Fruit fly (Drosophila melanogaster) whole organism, embryonic: ENCODE measurements around the gene CG6163.
A peak's percentile ranks its signal among the peaks of the same experiment; 100 is the strongest.

Experiments used
- ATbp ChIP-seq: fragments of 200-800 bp; sonication (Bioruptor generic); optimal IDR thresholded peaks from 2 replicates; lab custom pipeline; 2017; ENCODE audit warnings: missing biosample characterization, mild to moderate bottlenecking, missing genetic modification characterization, missing genetic modification reagents
- Bteb2 ChIP-seq: fragments of 200-800 bp; sonication (Bioruptor generic); optimal IDR thresholded peaks from 2 replicates; lab custom pipeline; 2016; ENCODE audit warnings: missing biosample characterization, missing genetic modification characterization
- CG10267 ChIP-seq: fragments of 200-800 bp; sonication (Bioruptor generic); optimal IDR thresholded peaks from 2 replicates; lab custom pipeline; 2018; ENCODE audit warnings: missing biosample characterization, mild to moderate bottlenecking, missing genetic modification characterization, moderate library complexity
- CG11093 ChIP-seq: fragments of 200-800 bp; sonication (Bioruptor generic); IDR thresholded peaks from 3 replicates; pipeline ENCODE4 v1.3.6; 2022; ENCODE audit warnings: missing biosample characterization, missing genetic modification characterization
- CG11504 ChIP-seq: fragments of 200-800 bp; sonication (Bioruptor generic); optimal IDR thresholded peaks from 3 replicates; lab custom pipeline; 2019; ENCODE audit warnings: missing biosample characterization, mild to moderate bottlenecking, missing genetic modification characterization, moderate library complexity
- CG14441 ChIP-seq: fragments of 200-800 bp; sonication (Bioruptor generic); IDR thresholded peaks from 2 replicates; pipeline ENCODE4 v1.3.6; 2022; ENCODE audit warnings: missing biosample characterization, missing genetic modification characterization
- CG17361 ChIP-seq: fragments of 200-800 bp; sonication (Bioruptor generic); IDR thresholded peaks from 3 replicates; pipeline ENCODE4 v1.3.6; 2022; ENCODE audit warnings: missing biosample characterization, missing genetic modification characterization
- CG17612 ChIP-seq: fragments of 200-800 bp; sonication (Bioruptor generic); IDR thresholded peaks from 2 replicates; pipeline ENCODE4 v1.3.6; 2022; ENCODE audit warnings: missing biosample characterization, missing genetic modification characterization
- CG17829 ChIP-seq: fragments of 200-800 bp; optimal IDR thresholded peaks from 2 replicates; lab custom pipeline; 2019; ENCODE audit warnings: missing biosample characterization, mild to moderate bottlenecking, missing genetic modification characterization, moderate library complexity
- CG18262 ChIP-seq: fragments of 200-800 bp; optimal IDR thresholded peaks from 3 replicates; lab custom pipeline; 2019; ENCODE audit warnings: missing biosample characterization, mild to moderate bottlenecking, missing genetic modification characterization, moderate library complexity
- CG2199 ChIP-seq: fragments of 200-800 bp; sonication (Bioruptor generic); IDR thresholded peaks from 3 replicates; pipeline ENCODE4 v1.3.6; 2022; ENCODE audit warnings: missing biosample characterization, missing genetic modification characterization
- CG2875 ChIP-seq: fragments of 200-800 bp; sonication (Bioruptor generic); optimal IDR thresholded peaks from 2 replicates; lab custom pipeline; 2017; ENCODE audit warnings: missing biosample characterization, mild to moderate bottlenecking, missing genetic modification characterization, missing genetic modification reagents
- CG31365 ChIP-seq: fragments of 200-800 bp; sonication (Bioruptor generic); optimal IDR thresholded peaks from 2 replicates; lab custom pipeline; 2018; ENCODE audit warnings: missing biosample characterization, mild to moderate bottlenecking, missing genetic modification characterization
- CG4360 ChIP-seq: fragments of 200-800 bp; sonication (Bioruptor generic); IDR thresholded peaks from 2 replicates; pipeline ENCODE4 v1.3.6; 2022; ENCODE audit warnings: missing biosample characterization, missing genetic modification characterization
- CG6254 ChIP-seq: fragments of 200-800 bp; sonication (Bioruptor generic); optimal IDR thresholded peaks from 3 replicates; lab custom pipeline; 2017; ENCODE audit warnings: mild to moderate bottlenecking, missing biosample characterization, missing genetic modification reagents, missing genetic modification characterization
- CG7745 ChIP-seq: fragments of 200-800 bp; sonication (Bioruptor generic); optimal IDR thresholded peaks from 2 replicates; lab custom pipeline; 2018; ENCODE audit warnings: missing biosample characterization, mild to moderate bottlenecking, missing genetic modification characterization, moderate library complexity
- CG8281 ChIP-seq: fragments of 200-800 bp; sonication (Bioruptor generic); optimal IDR thresholded peaks from 2 replicates; lab custom pipeline; 2018; ENCODE audit warnings: missing biosample characterization, mild to moderate bottlenecking, missing genetic modification characterization, moderate library complexity
- CG8478 ChIP-seq: fragments of >200 bp; optimal IDR thresholded peaks from 2 replicates; lab custom pipeline; 2018
- CG9437 ChIP-seq: fragments of 200-800 bp; sonication (Bioruptor generic); optimal IDR thresholded peaks from 2 replicates; lab custom pipeline; 2018; ENCODE audit warnings: missing biosample characterization, mild to moderate bottlenecking, missing genetic modification characterization
- CG9609 ChIP-seq: fragments of 200-800 bp; sonication (Bioruptor generic); optimal IDR thresholded peaks from 3 replicates; lab custom pipeline; 2016; ENCODE audit warnings: missing biosample characterization, missing genetic modification characterization
- D19B ChIP-seq: fragments of 200-800 bp; sonication (Bioruptor generic); optimal IDR thresholded peaks from 2 replicates; lab custom pipeline; 2017; ENCODE audit warnings: missing biosample characterization, mild to moderate bottlenecking, missing genetic modification characterization
- Max ChIP-seq: fragments of 200-800 bp; sonication (Bioruptor generic); optimal IDR thresholded peaks from 2 replicates; lab custom pipeline; 2016; ENCODE audit warnings: missing biosample characterization, mild to moderate bottlenecking, missing genetic modification characterization
- Med ChIP-seq: fragments of 200-800 bp; sonication (Bioruptor generic); peaks from one replicate; lab custom pipeline; 2016; ENCODE audit warnings: missing biosample characterization, missing genetic modification characterization, mild to moderate bottlenecking, inconsistent platforms, moderate library complexity
- ap ChIP-seq: fragments of 200-800 bp; sonication (Bioruptor generic); IDR thresholded peaks from 2 replicates; pipeline ENCODE4 v1.3.6; 2022; ENCODE audit warnings: missing biosample characterization, missing genetic modification characterization
- bigmax ChIP-seq: fragments of 200-800 bp; sonication (Bioruptor generic); optimal IDR thresholded peaks from 2 replicates; lab custom pipeline; 2018; ENCODE audit warnings: missing biosample characterization, mild to moderate bottlenecking, missing genetic modification characterization
- chinmo ChIP-seq: fragments of 200-800 bp; sonication (Bioruptor generic); IDR thresholded peaks from 4 replicates; pipeline ENCODE4 v1.3.6; 2022; ENCODE audit warnings: missing biosample characterization, missing genetic modification characterization; ENCODE audit not compliant: partially characterized antibody
- corto ChIP-seq: fragments of 200-800 bp; sonication (Bioruptor generic); optimal IDR thresholded peaks from 2 replicates; lab custom pipeline; 2016; ENCODE audit warnings: missing biosample characterization, mild to moderate bottlenecking, missing genetic modification characterization, moderate library complexity
- croc ChIP-seq: fragments of 200-800 bp; sonication (Bioruptor generic); conservative IDR thresholded peaks from 3 replicates; pipeline ENCODE4 v1.3.6; 2022; ENCODE audit warnings: missing biosample characterization, missing genetic modification characterization
- dmrt11E ChIP-seq: fragments of 200-800 bp; sonication (Bioruptor generic); optimal IDR thresholded peaks from 3 replicates; lab custom pipeline; 2018; ENCODE audit warnings: missing biosample characterization, mild to moderate bottlenecking, missing genetic modification characterization, moderate library complexity
- dmrt99B ChIP-seq: fragments of 200-800 bp; sonication (Bioruptor generic); optimal IDR thresholded peaks from 2 replicates; lab custom pipeline; 2018; ENCODE audit warnings: missing biosample characterization, mild to moderate bottlenecking, missing genetic modification characterization, moderate library complexity
- ems ChIP-seq: fragments of 200-800 bp; sonication (Bioruptor generic); optimal IDR thresholded peaks from 3 replicates; lab custom pipeline; 2016; ENCODE audit warnings: missing biosample characterization, missing genetic modification characterization
- eve ChIP-seq, 2 experiments: fragments of >200 bp; optimal IDR thresholded peaks; 2 replicates each; lab custom pipeline; 2017; ENCODE audit warnings: missing biosample characterization in 2 of 2, missing genetic modification characterization in 2 of 2
- ewg ChIP-seq: fragments of 200-800 bp; sonication (Bioruptor generic); optimal IDR thresholded peaks from 3 replicates; lab custom pipeline; 2017; ENCODE audit warnings: mild to moderate bottlenecking, missing biosample characterization, missing genetic modification reagents, missing genetic modification characterization
- fu2 ChIP-seq: fragments of 200-800 bp; sonication (Bioruptor generic); optimal IDR thresholded peaks from 2 replicates; lab custom pipeline; 2016; ENCODE audit warnings: missing biosample characterization, missing genetic modification characterization
- hb ChIP-seq: fragments of 200-800 bp; sonication (Bioruptor generic); IDR thresholded peaks from 3 replicates; pipeline ENCODE4 v1.3.6; 2022; ENCODE audit warnings: missing biosample characterization, missing genetic modification characterization; ENCODE audit not compliant: partially characterized antibody
- hkb ChIP-seq, 2 experiments: fragments of 200-800 bp in 1 of 2; fragments of >200 bp in 1 of 2; sonication (Bioruptor generic) in 1 of 2; IDR thresholded peaks in 1 of 2; optimal IDR thresholded peaks in 1 of 2; 2 replicates each; pipeline versions ENCODE4 v1.3.6 to Lab custom; 2017 to 2022; ENCODE audit warnings: missing biosample characterization in 1 of 2, missing genetic modification characterization in 1 of 2
- ind ChIP-seq: fragments of 200-800 bp; sonication (Bioruptor generic); optimal IDR thresholded peaks from 3 replicates; lab custom pipeline; 2016; ENCODE audit warnings: missing biosample characterization, missing genetic modification characterization
- phol ChIP-seq: fragments of 200-800 bp; sonication (Bioruptor generic); optimal IDR thresholded peaks from 3 replicates; lab custom pipeline; 2018; ENCODE audit warnings: missing biosample characterization, mild to moderate bottlenecking, missing genetic modification characterization, moderate library complexity
- sob ChIP-seq: fragments of 200-800 bp; sonication (Bioruptor generic); IDR thresholded peaks from 2 replicates; pipeline ENCODE4 v1.3.6; 2022; ENCODE audit warnings: missing biosample characterization, missing genetic modification characterization
- stwl ChIP-seq: fragments of 200-800 bp; sonication (Bioruptor generic); optimal IDR thresholded peaks from 3 replicates; lab custom pipeline; 2018; ENCODE audit warnings: missing biosample characterization, mild to moderate bottlenecking, missing genetic modification characterization, moderate library complexity
- zf30C ChIP-seq: fragments of 200-800 bp; sonication (Bioruptor generic); optimal IDR thresholded peaks from 3 replicates; lab custom pipeline; 2018; ENCODE audit warnings: missing biosample characterization, mild to moderate bottlenecking, missing genetic modification characterization

The CG6163 gene

DNA sequence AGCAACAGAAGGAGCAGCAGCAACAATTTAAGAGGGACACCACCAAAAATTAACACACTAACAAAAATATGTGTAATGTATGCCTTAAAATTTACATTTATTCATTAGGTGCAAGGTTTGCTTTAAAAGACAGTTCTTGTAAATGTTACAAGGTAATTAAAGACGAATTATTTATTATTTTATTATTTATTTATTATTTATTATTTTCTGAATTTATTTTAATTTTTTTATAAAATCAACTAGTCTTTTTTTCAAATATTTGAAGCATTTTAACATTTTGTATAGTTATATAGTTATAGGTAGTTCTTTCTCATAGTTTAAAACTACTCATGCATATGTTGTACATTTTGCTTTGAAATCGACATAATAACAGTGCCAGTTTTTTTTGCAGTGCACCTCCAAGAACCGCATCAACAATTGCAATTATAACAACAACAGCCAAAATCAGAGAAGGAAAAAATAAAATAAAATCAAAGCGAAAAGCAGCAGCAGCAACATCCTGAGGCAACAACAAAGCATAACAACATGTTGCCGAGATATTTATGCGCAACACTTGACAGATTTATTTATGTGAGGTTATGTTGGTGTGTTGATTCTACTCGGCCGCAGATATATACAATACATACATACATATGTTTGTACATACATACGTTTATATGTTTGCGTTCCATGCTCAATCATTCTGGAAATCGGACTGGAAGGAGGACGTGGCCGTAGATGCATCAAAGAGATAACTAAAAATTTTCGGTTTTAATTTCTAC is 9.3 kb upstream of the CG6163 start (continued):
- TF ChIP-seq hkb (optimal IDR thresholded peaks at IDR 0.05; lab: Kevin White, UChicago), result no peak
- TF ChIP-seq hkb (GFP tag; IDR thresholded peaks at IDR 0.05; lab: Robert Waterston, UW), result peak; percentile 7; the same call in 1 of the 2 replicates
- TF ChIP-seq CG11093 (GFP tag; lab: Robert Waterston, UW), result no peak
- peak in 1 of 2 experiments; percentile 6 for TF ChIP-seq eve (GFP tag; optimal IDR thresholded peaks at IDR 0.05; lab: Kevin White, UChicago)
- no peak for TF ChIP-seq CG14441 (GFP tag; lab: Robert Waterston, UW)
- TF ChIP-seq CG8478 (lab: Kevin White, UChicago), result no peak
- 0 out of 3 replicates have a peak, but pooled peaks have one; percentile 80 for TF ChIP-seq CG2199
- no peak for TF ChIP-seq chinmo (GFP tag; lab: Robert Waterston, UW)
- no peak for TF ChIP-seq CG7745 (tag; lab: Kevin White, UChicago)
- peak; percentile 58; the same call in 1 of the 3 replicates for TF ChIP-seq CG17361
- TF ChIP-seq dmrt11E (tag; lab: Kevin White, UChicago), result peak; percentile 27
- TF ChIP-seq corto, result no peak
- TF ChIP-seq CG8281 (tag; lab: Kevin White, UChicago), result no peak
- TF ChIP-seq hb (GFP tag; lab: Robert Waterston, UW), result no peak
- no peak for TF ChIP-seq Max (GFP tag; lab: Kevin White, UChicago)
- peak; percentile 2 for TF ChIP-seq CG17829
- TF ChIP-seq CG11504 (tag; lab: Kevin White, UChicago), result peak; percentile 97
- TF ChIP-seq dmrt99B, result no peak
- TF ChIP-seq CG6254 (GFP tag; lab: Kevin White, UChicago), result peak; percentile 22
- no peak for TF ChIP-seq Bteb2 (GFP tag; lab: Kevin White, UChicago)
- no peak for TF ChIP-seq CG9609 (GFP tag; lab: Kevin White, UChicago)
- no peak for TF ChIP-seq ind (GFP tag; lab: Kevin White, UChicago)
- TF ChIP-seq phol, result peak; percentile 35
- no peak for TF ChIP-seq ap (GFP tag; lab: Robert Waterston, UW)
- TF ChIP-seq CG9437 (GFP tag; lab: Kevin White, UChicago), result peak; percentile 18
- peak; percentile 18 for TF ChIP-seq stwl (tag; lab: Kevin White, UChicago)
- TF ChIP-seq zf30C (GFP tag; lab: Kevin White, UChicago), result no peak
- peak; percentile 57; the same call in 1 of the 2 replicates for TF ChIP-seq CG4360 (GFP tag; lab: Robert Waterston, UW)
- TF ChIP-seq CG18262 (tag; lab: Kevin White, UChicago), result peak; percentile 65
- TF ChIP-seq croc (GFP tag; lab: Robert Waterston, UW), result no peak
- no peak for TF ChIP-seq D19B (GFP tag; lab: Kevin White, UChicago)
- no peak for TF ChIP-seq ewg
- no peak for TF ChIP-seq CG31365
- no peak for TF ChIP-seq sob (GFP tag; lab: Robert Waterston, UW)
- no peak for TF ChIP-seq ems (GFP tag; lab: Kevin White, UChicago)
- TF ChIP-seq ATbp, result no peak
- no peak for TF ChIP-seq fu2 (GFP tag; lab: Kevin White, UChicago)
- TF ChIP-seq CG2875 (GFP tag; lab: Kevin White, UChicago), result no peak
- TF ChIP-seq bigmax (GFP tag; lab: Kevin White, UChicago), result peak; percentile 86
- peak; percentile 26 for TF ChIP-seq Med (GFP tag; lab: Kevin White, UChicago)
- no peak for TF ChIP-seq CG17612 (GFP tag; lab: Robert Waterston, UW)
- peak; percentile 15 for TF ChIP-seq CG10267 (tag; lab: Kevin White, UChicago)
